Worm (Caenorhabditis elegans) whole organism, late embryonic: Measurements from ENCODE around the gene irld-67.

Experiments
- C38D4.7 ChIP-seq: fragments of 200-800 bp; sonication (Bioruptor generic); optimal IDR thresholded peaks from 2 replicates; lab custom pipeline; 2018; ENCODE audit warnings: mild to moderate bottlenecking, missing genetic modification characterization, moderate library complexity, missing compliant biosample characterization
- F13H6.1 ChIP-seq: sonication (generic microtip); optimal IDR thresholded peaks from 2 replicates; lab custom pipeline; 2016; ENCODE audit warnings: missing genetic modification characterization, missing compliant biosample characterization
- Y22D7AL.16 ChIP-seq: sonication (generic microtip); optimal IDR thresholded peaks from 2 replicates; lab custom pipeline; 2016; ENCODE audit warnings: missing genetic modification characterization, missing compliant biosample characterization
- ceh-18 ChIP-seq: sonication (generic microtip); optimal IDR thresholded peaks from 2 replicates; lab custom pipeline; 2016; ENCODE audit warnings: missing genetic modification characterization, missing compliant biosample characterization
- ceh-2 ChIP-seq: sonication (generic microtip); optimal IDR thresholded peaks from 2 replicates; lab custom pipeline; 2016; ENCODE audit warnings: missing genotype, missing genetic modification characterization, missing compliant biosample characterization
- ceh-22 ChIP-seq: sonication (generic microtip); optimal IDR thresholded peaks from 2 replicates; lab custom pipeline; 2017; ENCODE audit warnings: missing biosample characterization, missing genetic modification characterization
- ceh-24 ChIP-seq: sonication (generic microtip); optimal IDR thresholded peaks from 2 replicates; lab custom pipeline; 2016; ENCODE audit warnings: mild to moderate bottlenecking, missing genetic modification characterization, missing compliant biosample characterization
- ceh-34 ChIP-seq: sonication (generic microtip); optimal IDR thresholded peaks from 2 replicates; lab custom pipeline; 2016; ENCODE audit warnings: mild to moderate bottlenecking, missing genetic modification characterization, missing compliant biosample characterization
- ceh-48 ChIP-seq: sonication (generic microtip); optimal IDR thresholded peaks from 2 replicates; lab custom pipeline; 2016; ENCODE audit warnings: missing genetic modification characterization, inconsistent platforms, missing compliant biosample characterization
- che-1 ChIP-seq: sonication (generic microtip); optimal IDR thresholded peaks from 2 replicates; lab custom pipeline; 2016; ENCODE audit warnings: mild to moderate bottlenecking, missing genetic modification characterization, missing compliant biosample characterization
- dve-1 ChIP-seq: sonication (generic microtip); optimal IDR thresholded peaks from 2 replicates; lab custom pipeline; 2017; ENCODE audit warnings: antibody characterized with exemption, mild to moderate bottlenecking, missing genetic modification characterization, missing compliant biosample characterization
- ets-4 ChIP-seq: sonication (generic microtip); optimal IDR thresholded peaks from 2 replicates; lab custom pipeline; 2016; ENCODE audit warnings: missing genetic modification characterization, missing compliant biosample characterization
- eyg-1 ChIP-seq: sonication (generic microtip); optimal IDR thresholded peaks from 2 replicates; lab custom pipeline; 2016; ENCODE audit warnings: missing genotype, missing genetic modification characterization, missing compliant biosample characterization
- fkh-10 ChIP-seq: fragments of 150-350 bp; optimal IDR thresholded peaks from 2 replicates; lab custom pipeline; 2014; ENCODE audit warnings: missing biosample characterization, missing genetic modification reagents, missing genetic modification characterization
- fkh-6 ChIP-seq: sonication (generic microtip); optimal IDR thresholded peaks from 2 replicates; lab custom pipeline; 2016; ENCODE audit warnings: missing genetic modification characterization, missing compliant biosample characterization
- gmeb-2 ChIP-seq: sonication (generic microtip); optimal IDR thresholded peaks from 2 replicates; lab custom pipeline; 2016; ENCODE audit warnings: missing genetic modification characterization, inconsistent platforms, missing compliant biosample characterization
- hlh-13 ChIP-seq: fragments of 200-800 bp; sonication (Bioruptor generic); optimal IDR thresholded peaks from 2 replicates; lab custom pipeline; 2018; ENCODE audit warnings: mild to moderate bottlenecking, missing genetic modification characterization, missing compliant biosample characterization
- hlh-15 ChIP-seq: sonication (generic microtip); optimal IDR thresholded peaks from 2 replicates; lab custom pipeline; 2016; ENCODE audit warnings: missing genetic modification characterization, missing compliant biosample characterization
- hlh-6 ChIP-seq: sonication (generic microtip); optimal IDR thresholded peaks from 2 replicates; lab custom pipeline; 2016; ENCODE audit warnings: missing genotype, missing genetic modification characterization, missing compliant biosample characterization
- hlh-8 ChIP-seq: sonication (generic microtip); optimal IDR thresholded peaks from 2 replicates; lab custom pipeline; 2016; ENCODE audit warnings: missing genotype, missing genetic modification characterization, missing compliant biosample characterization
- lin-11 ChIP-seq: fragments of 200-800 bp; sonication (Bioruptor generic); optimal IDR thresholded peaks from 2 replicates; lab custom pipeline; 2018; ENCODE audit warnings: mild to moderate bottlenecking, missing genetic modification characterization, missing compliant biosample characterization
- madf-2 ChIP-seq: sonication (generic microtip); optimal IDR thresholded peaks from 2 replicates; lab custom pipeline; 2017; ENCODE audit warnings: missing genetic modification characterization, missing compliant biosample characterization
- mec-3 ChIP-seq: sonication (generic microtip); optimal IDR thresholded peaks from 2 replicates; lab custom pipeline; 2016; ENCODE audit warnings: borderline replicate concordance, missing genetic modification characterization, missing compliant biosample characterization
- nhr-11 ChIP-seq: fragments of 150-350 bp; optimal IDR thresholded peaks from 2 replicates; lab custom pipeline; 2014; ENCODE audit warnings: missing biosample characterization, missing genetic modification characterization
- pat-9 ChIP-seq: fragments of 200-800 bp; sonication (Bioruptor generic); optimal IDR thresholded peaks from 2 replicates; lab custom pipeline; 2018; ENCODE audit warnings: mild to moderate bottlenecking, missing genetic modification characterization, moderate library complexity, missing compliant biosample characterization
- pha-2 ChIP-seq: sonication (generic microtip); optimal IDR thresholded peaks from 2 replicates; lab custom pipeline; 2017; ENCODE audit warnings: mild to moderate bottlenecking, missing genetic modification characterization, missing compliant biosample characterization
- pqm-1 ChIP-seq: sonication (generic microtip); optimal IDR thresholded peaks from 2 replicates; lab custom pipeline; 2016; ENCODE audit warnings: missing genetic modification characterization, missing compliant biosample characterization
- pros-1 ChIP-seq: fragments of 150-350 bp; optimal IDR thresholded peaks from 2 replicates; lab custom pipeline; 2014; ENCODE audit warnings: missing biosample characterization, missing genetic modification reagents, missing genetic modification characterization
- ref-2 ChIP-seq: sonication (generic microtip); optimal IDR thresholded peaks from 2 replicates; lab custom pipeline; 2016; ENCODE audit warnings: missing genetic modification characterization, missing compliant biosample characterization
- sdc-2 ChIP-seq: sonication (generic microtip); optimal IDR thresholded peaks from 2 replicates; lab custom pipeline; 2016; ENCODE audit warnings: missing genotype, missing genetic modification characterization, missing compliant biosample characterization
- sox-4 ChIP-seq: sonication (generic microtip); optimal IDR thresholded peaks from 2 replicates; lab custom pipeline; 2017; ENCODE audit warnings: mild to moderate bottlenecking, missing genetic modification characterization, inconsistent platforms, missing compliant biosample characterization
- syd-9 ChIP-seq: sonication (generic microtip); optimal IDR thresholded peaks from 2 replicates; lab custom pipeline; 2016; ENCODE audit warnings: mild to moderate bottlenecking, missing genetic modification characterization, moderate library complexity, missing compliant biosample characterization
- unc-42 ChIP-seq: sonication (generic microtip); optimal IDR thresholded peaks from 2 replicates; lab custom pipeline; 2016; ENCODE audit warnings: missing genotype, missing genetic modification characterization, missing compliant biosample characterization
- zip-5 ChIP-seq: sonication (generic microtip); optimal IDR thresholded peaks from 2 replicates; lab custom pipeline; 2016; ENCODE audit warnings: missing genetic modification characterization, missing compliant biosample characterization
- ztf-16 ChIP-seq: sonication (generic microtip); optimal IDR thresholded peaks from 2 replicates; lab custom pipeline; 2017; ENCODE audit warnings: missing genetic modification characterization, missing compliant biosample characterization

The irld-67 gene

DNA sequence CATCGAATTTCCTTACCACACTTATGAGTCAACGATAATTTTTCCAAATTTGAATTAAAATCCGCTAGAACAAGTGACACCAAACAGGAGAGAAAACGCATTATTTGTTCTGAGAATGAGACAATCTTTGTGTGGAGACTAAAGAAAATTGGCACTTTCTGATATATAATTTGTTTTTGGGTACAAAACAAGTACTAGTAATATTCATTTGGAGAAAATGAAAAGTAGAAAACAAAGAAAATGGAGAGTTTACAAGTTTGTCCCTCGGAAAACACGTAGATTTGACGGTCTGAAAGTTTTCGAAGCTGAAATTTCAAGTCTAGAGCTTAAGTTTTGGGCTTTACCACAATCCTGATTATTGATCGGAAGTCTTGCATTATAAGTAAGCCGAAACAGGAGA is 6.5 kb upstream of the irld-67 start, which contains the start of gene irld-66:
TSS of gene irld-66 (minus strand) at position 101 of the 400 bp plus-strand sequence.
- TF ChIP-seq zip-5 (tag; lab: Kevin White, UChicago) = no peak
- TF ChIP-seq hlh-15 (tag; lab: Kevin White, UChicago) = no peak
- TF ChIP-seq unc-42 (tag; lab: Kevin White, UChicago) = no peak
- TF ChIP-seq pha-2 (tag; lab: Kevin White, UChicago) = no peak
- no peak for TF ChIP-seq ceh-22 (tag; lab: Kevin White, UChicago)
- no peak for TF ChIP-seq hlh-8 (tag; lab: Kevin White, UChicago)
- TF ChIP-seq sdc-2 (tag; lab: Kevin White, UChicago) = no peak
- no peak for TF ChIP-seq ztf-16 (tag; lab: Kevin White, UChicago)
- no peak for TF ChIP-seq ceh-24 (tag; lab: Kevin White, UChicago)

DNA sequence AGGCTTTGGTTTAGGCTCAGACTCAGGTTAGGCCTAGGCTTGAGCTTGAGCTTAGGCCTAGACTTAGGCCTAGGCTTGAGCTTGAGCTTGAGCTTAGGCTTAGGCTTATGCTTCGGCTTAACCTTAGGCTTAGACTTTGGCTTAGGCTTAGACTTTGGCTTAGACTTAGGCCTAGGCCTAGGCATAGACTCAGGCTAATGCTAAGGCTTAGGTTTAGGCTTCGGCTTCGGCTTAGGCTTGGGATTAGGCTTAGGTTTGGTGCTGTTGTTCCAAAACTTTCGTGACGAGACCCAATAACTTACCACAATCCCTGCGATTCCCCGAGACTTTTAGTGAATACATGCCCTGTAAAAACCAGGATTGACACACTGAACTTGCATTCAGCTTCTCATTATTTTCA is 5.4 kb upstream of the irld-67 start:
- peak; percentile 67 for TF ChIP-seq dve-1 (tag; lab: Kevin White, UChicago)
- no peak for TF ChIP-seq C38D4.7
- no peak for TF ChIP-seq nhr-11 (tag; lab: Kevin White, UChicago)

DNA sequence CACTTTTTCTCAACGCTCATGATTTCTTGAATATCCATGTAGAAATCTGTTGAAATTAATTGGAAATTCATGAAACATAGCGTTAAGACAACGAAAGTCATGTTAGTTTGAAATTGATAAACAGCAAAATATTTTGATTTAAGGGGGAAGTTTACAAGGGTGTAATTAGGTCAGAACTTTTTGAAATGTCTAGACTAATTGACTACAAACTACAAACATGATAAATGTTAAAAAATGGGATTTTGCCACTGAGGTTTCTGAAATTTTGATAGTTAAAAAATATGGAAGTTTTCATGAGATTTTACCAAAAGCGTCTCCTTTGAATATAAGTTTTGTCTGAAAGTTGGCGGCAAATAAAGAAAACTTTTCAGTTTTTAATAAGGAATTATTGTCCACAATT is 3.6 kb upstream of the irld-67 start, which contains the start of gene irld-65:
TSS of gene irld-65 (minus strand) at position 101 of the 400 bp plus-strand sequence.
- TF ChIP-seq ceh-18 (no peak), unc-42 (tag; lab: Kevin White, UChicago) (no peak), madf-2 (no peak), ztf-16 (tag; lab: Kevin White, UChicago) (no peak), gmeb-2 (tag; lab: Kevin White, UChicago) (no peak), sdc-2 (tag; lab: Kevin White, UChicago) (no peak), ceh-48 (no peak), ceh-2 (tag; lab: Kevin White, UChicago) (no peak), Y22D7AL.16 (tag; lab: Kevin White, UChicago) (no peak), ets-4 (tag; lab: Kevin White, UChicago) (no peak), mec-3 (tag; lab: Kevin White, UChicago) (no peak), lin-11 (tag; lab: Kevin White, UChicago) (no peak)

DNA sequence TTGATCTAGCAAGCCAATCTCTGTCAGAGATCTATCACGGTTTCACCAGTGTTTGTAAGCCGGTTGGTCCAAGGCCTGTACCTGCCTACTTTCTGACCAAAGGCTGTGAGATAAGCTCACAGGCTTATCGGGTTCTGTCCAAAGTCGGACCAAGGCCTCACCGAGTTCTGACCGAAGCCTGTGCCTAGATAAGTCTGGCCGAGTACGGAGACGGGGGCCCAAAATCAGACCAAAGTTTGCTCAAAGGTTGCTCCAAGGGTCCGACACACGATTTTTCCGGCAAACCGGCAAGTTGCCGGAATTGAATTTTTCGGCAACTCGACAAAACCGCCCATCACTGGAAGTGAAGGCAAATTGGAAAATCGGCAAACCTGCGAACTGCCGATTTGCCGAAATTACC is 2.7 kb downstream of the irld-67 start:
- TF ChIP-seq syd-9 (no peak), ref-2 (tag; lab: Kevin White, UChicago) (no peak), C38D4.7 (no peak)

DNA sequence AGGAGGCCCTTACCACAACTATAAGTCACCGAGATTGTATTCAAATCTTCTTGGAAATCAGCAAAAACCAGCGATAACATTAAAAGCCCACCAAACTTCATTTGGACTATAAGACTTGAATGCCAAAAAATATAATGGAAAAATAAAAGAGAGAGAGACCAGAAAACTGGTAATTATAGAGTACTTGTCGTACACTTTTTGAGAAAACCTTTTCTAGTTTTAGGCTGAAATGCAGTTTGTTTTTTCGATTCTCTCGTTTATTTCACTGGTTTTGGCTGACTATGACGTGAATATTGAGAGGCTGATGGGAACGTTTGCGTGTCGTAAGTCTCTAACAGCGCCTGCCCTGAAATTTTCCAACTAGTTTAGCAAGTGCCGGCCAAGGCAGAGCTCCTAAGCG is 3.8 kb downstream of the irld-67 start, which contains the start of the genes irld-64 and irld-63:
TSS of gene irld-64 (minus strand) at position 101 of the 400 bp plus-strand sequence.
TSS of gene irld-63 (plus strand) at position 230 of the 400 bp plus-strand sequence.
- TF ChIP-seq sox-4 (tag; lab: Kevin White, UChicago) (no peak), hlh-13 (GFP tag; lab: Kevin White, UChicago) (no peak), fkh-6 (tag; lab: Kevin White, UChicago) (no peak), eyg-1 (tag; lab: Kevin White, UChicago) (no peak), hlh-6 (tag; lab: Kevin White, UChicago) (no peak), ceh-18 (no peak), gmeb-2 (tag; lab: Kevin White, UChicago) (no peak), che-1 (tag; lab: Kevin White, UChicago) (no peak), pat-9 (tag; lab: Kevin White, UChicago) (no peak), lin-11 (tag; lab: Kevin White, UChicago) (no peak), ceh-34 (tag; lab: Kevin White, UChicago) (no peak), pqm-1 (tag; lab: Kevin White, UChicago) (no peak), sdc-2 (tag; lab: Kevin White, UChicago) (no peak), F13H6.1 (tag; lab: Kevin White, UChicago) (no peak), mec-3 (tag; lab: Kevin White, UChicago) (no peak), pros-1 (tag; lab: Kevin White, UChicago) (no peak), fkh-10 (GFP tag; lab: Kevin White, UChicago) (no peak)
- TF ChIP-seq, all 69 proteins: peak for 0
